Fruit fly (Drosophila melanogaster) whole organism, embryonic: ENCODE data around the gene CG15046.

ENCODE experiments used
- Abd-B ChIP-seq: fragments of 200-800 bp; sonication (Bioruptor generic); optimal IDR thresholded peaks from 2 replicates; lab custom pipeline; 2018; ENCODE audit warnings: missing biosample characterization, mild to moderate bottlenecking, missing genetic modification characterization, moderate library complexity
- CG10267 ChIP-seq: fragments of 200-800 bp; sonication (Bioruptor generic); optimal IDR thresholded peaks from 2 replicates; lab custom pipeline; 2018; ENCODE audit warnings: missing biosample characterization, mild to moderate bottlenecking, missing genetic modification characterization, moderate library complexity
- CG10462 ChIP-seq: fragments of 200-800 bp; sonication (Bioruptor generic); optimal IDR thresholded peaks from 2 replicates; lab custom pipeline; 2016; ENCODE audit warnings: missing biosample characterization, missing genetic modification characterization
- CG10979 ChIP-seq: fragments of 200-800 bp; sonication (Bioruptor generic); optimal IDR thresholded peaks from 2 replicates; lab custom pipeline; 2018; ENCODE audit warnings: missing biosample characterization, mild to moderate bottlenecking, missing genetic modification characterization, moderate library complexity
- CG11560 ChIP-seq: fragments of 200-800 bp; sonication (Bioruptor generic); IDR thresholded peaks from 3 replicates; pipeline ENCODE4 v1.3.6; 2022; ENCODE audit warnings: missing biosample characterization, missing genetic modification characterization
- CG12104 ChIP-seq: fragments of 200-800 bp; sonication (Bioruptor generic); optimal IDR thresholded peaks from 3 replicates; lab custom pipeline; 2016; ENCODE audit warnings: missing biosample characterization, missing genetic modification characterization
- CG1233 ChIP-seq: fragments of 200-800 bp; sonication (Bioruptor generic); optimal IDR thresholded peaks from 4 replicates; lab custom pipeline; 2018; ENCODE audit warnings: missing biosample characterization, mild to moderate bottlenecking, missing genetic modification characterization
- CG12391 ChIP-seq: fragments of 200-800 bp; sonication (Bioruptor generic); optimal IDR thresholded peaks from 3 replicates; lab custom pipeline; 2018; ENCODE audit warnings: missing biosample characterization, mild to moderate bottlenecking, missing genetic modification characterization, moderate library complexity
- CG12659 ChIP-seq: fragments of 200-800 bp; sonication (Bioruptor generic); optimal IDR thresholded peaks from 3 replicates; lab custom pipeline; 2017; ENCODE audit warnings: mild to moderate bottlenecking, missing biosample characterization, missing genetic modification reagents, missing genetic modification characterization
- CG13775 ChIP-seq: fragments of 200-800 bp; sonication (Bioruptor generic); optimal IDR thresholded peaks from 3 replicates; lab custom pipeline; 2017; ENCODE audit warnings: missing biosample characterization, mild to moderate bottlenecking, missing genetic modification characterization
- CG15601 ChIP-seq: fragments of 200-800 bp; sonication (Bioruptor generic); optimal IDR thresholded peaks from 3 replicates; lab custom pipeline; 2019; ENCODE audit warnings: missing biosample characterization, mild to moderate bottlenecking, missing genetic modification characterization, moderate library complexity
- CG18476 ChIP-seq: fragments of 200-800 bp; sonication (Bioruptor generic); optimal IDR thresholded peaks from 2 replicates; lab custom pipeline; 2016; ENCODE audit warnings: missing biosample characterization, mild to moderate bottlenecking, missing genetic modification characterization
- CG2712 ChIP-seq: fragments of 200-800 bp; optimal IDR thresholded peaks from 3 replicates; lab custom pipeline; 2019; ENCODE audit warnings: missing biosample characterization, mild to moderate bottlenecking, missing genetic modification characterization, moderate library complexity
- CG32767 ChIP-seq: fragments of 200-800 bp; sonication (Bioruptor generic); IDR thresholded peaks from 2 replicates; pipeline ENCODE4 v1.3.6; 2022; ENCODE audit warnings: missing biosample characterization, missing genetic modification characterization
- CG3281 ChIP-seq: fragments of 200-800 bp; sonication (Bioruptor generic); optimal IDR thresholded peaks from 3 replicates; lab custom pipeline; 2017; ENCODE audit warnings: missing biosample characterization, mild to moderate bottlenecking, missing genetic modification characterization
- CG33557 ChIP-seq: fragments of 200-800 bp; sonication (Bioruptor generic); optimal IDR thresholded peaks from 2 replicates; lab custom pipeline; 2019; ENCODE audit warnings: missing biosample characterization, mild to moderate bottlenecking, missing genetic modification characterization, moderate library complexity
- CG3726 ChIP-seq: fragments of 200-800 bp; sonication (Bioruptor generic); IDR thresholded peaks from 3 replicates; pipeline ENCODE4, ENCODE4 v1.3.6; 2022; ENCODE audit warnings: missing biosample characterization, missing genetic modification characterization
- CG6791 ChIP-seq: fragments of 200-800 bp; sonication (Bioruptor generic); IDR thresholded peaks from 3 replicates; pipeline ENCODE4 v1.3.6; 2022; ENCODE audit warnings: missing biosample characterization, missing genetic modification characterization; ENCODE audit not compliant: partially characterized antibody
- CG7556 ChIP-seq: fragments of 200-800 bp; sonication (Bioruptor generic); optimal IDR thresholded peaks from 2 replicates; lab custom pipeline; 2017; ENCODE audit warnings: missing biosample characterization, mild to moderate bottlenecking, missing genetic modification characterization
- CG9727 ChIP-seq: fragments of 200-800 bp; sonication (Bioruptor generic); optimal IDR thresholded peaks from 3 replicates; lab custom pipeline; 2017; ENCODE audit warnings: missing biosample characterization, mild to moderate bottlenecking, missing genetic modification characterization
- Chrac-16 ChIP-seq: fragments of 200-800 bp; sonication (Bioruptor generic); optimal IDR thresholded peaks from 3 replicates; lab custom pipeline; 2016; ENCODE audit warnings: missing biosample characterization, missing genetic modification characterization
- CoRest ChIP-seq: fragments of 200-800 bp; sonication (Bioruptor generic); optimal IDR thresholded peaks from 3 replicates; lab custom pipeline; 2018; ENCODE audit warnings: missing biosample characterization, mild to moderate bottlenecking, missing genetic modification characterization, moderate library complexity
- D ChIP-seq, 2 experiments: fragments of 200-800 bp in 1 of 2; fragments of >200 bp in 1 of 2; sonication (Bioruptor generic) in 1 of 2; optimal IDR thresholded peaks; 2 replicates in 1 of 2; 3 replicates in 1 of 2; lab custom pipeline; 2017; ENCODE audit warnings: mild to moderate bottlenecking in 1 of 2, missing biosample characterization in 1 of 2, missing genetic modification characterization in 1 of 2, missing genetic modification reagents in 1 of 2
- Ets65A ChIP-seq: fragments of 200-800 bp; sonication (Bioruptor generic); peaks from one replicate; lab custom pipeline; 2016; ENCODE audit warnings: missing biosample characterization, missing genetic modification characterization
- Fer1 ChIP-seq: fragments of 200-800 bp; sonication (Bioruptor generic); optimal IDR thresholded peaks from 2 replicates; lab custom pipeline; 2017; ENCODE audit warnings: missing biosample characterization, mild to moderate bottlenecking, missing genetic modification characterization
- Hmr ChIP-seq: fragments of 200-800 bp; sonication (Bioruptor generic); optimal IDR thresholded peaks from 3 replicates; lab custom pipeline; 2017; ENCODE audit warnings: mild to moderate bottlenecking, missing biosample characterization, missing genetic modification reagents, missing genetic modification characterization
- Hr51 ChIP-seq, 2 experiments: fragments of 200-800 bp; sonication (Bioruptor generic); optimal IDR thresholded peaks; 2 replicates in 1 of 2; 3 replicates in 1 of 2; lab custom pipeline; 2016 to 2018; ENCODE audit warnings: missing biosample characterization in 2 of 2, missing genetic modification characterization in 2 of 2, mild to moderate bottlenecking in 1 of 2, moderate library complexity in 1 of 2
- Med ChIP-seq: fragments of 200-800 bp; sonication (Bioruptor generic); peaks from one replicate; lab custom pipeline; 2016; ENCODE audit warnings: missing biosample characterization, missing genetic modification characterization, mild to moderate bottlenecking, inconsistent platforms, moderate library complexity
- Oli ChIP-seq: fragments of 200-800 bp; sonication (Bioruptor generic); optimal IDR thresholded peaks from 2 replicates; lab custom pipeline; 2018; ENCODE audit warnings: missing biosample characterization, mild to moderate bottlenecking, missing genetic modification characterization, moderate library complexity
- PHDP ChIP-seq: fragments of 200-800 bp; sonication (Bioruptor generic); optimal IDR thresholded peaks from 3 replicates; lab custom pipeline; 2018; ENCODE audit warnings: missing biosample characterization, mild to moderate bottlenecking, missing genetic modification characterization, moderate library complexity
- Sox100B ChIP-seq: fragments of 200-800 bp; sonication (Bioruptor generic); optimal IDR thresholded peaks from 3 replicates; lab custom pipeline; 2018; ENCODE audit warnings: missing biosample characterization, mild to moderate bottlenecking, missing genetic modification characterization
- Ssrp ChIP-seq: fragments of 200-800 bp; sonication (Bioruptor generic); optimal IDR thresholded peaks from 2 replicates; lab custom pipeline; 2018; ENCODE audit warnings: missing biosample characterization, mild to moderate bottlenecking, missing genetic modification characterization, moderate library complexity
- Xrp1 ChIP-seq: fragments of 200-800 bp; sonication (Bioruptor generic); IDR thresholded peaks from 2 replicates; pipeline ENCODE4 v1.3.6; 2022; ENCODE audit warnings: missing biosample characterization, missing genetic modification characterization
- az2 ChIP-seq: fragments of 200-800 bp; sonication (Bioruptor generic); optimal IDR thresholded peaks from 3 replicates; lab custom pipeline; 2016; ENCODE audit warnings: missing biosample characterization, missing genetic modification characterization
- en ChIP-seq: fragments of 200-800 bp; sonication (Bioruptor generic); optimal IDR thresholded peaks from 2 replicates; lab custom pipeline; 2016; ENCODE audit warnings: missing biosample characterization, missing genetic modification characterization
- ewg ChIP-seq: fragments of 200-800 bp; sonication (Bioruptor generic); optimal IDR thresholded peaks from 3 replicates; lab custom pipeline; 2017; ENCODE audit warnings: mild to moderate bottlenecking, missing biosample characterization, missing genetic modification reagents, missing genetic modification characterization
- gem ChIP-seq: fragments of 200-800 bp; sonication (Bioruptor generic); optimal IDR thresholded peaks from 2 replicates; lab custom pipeline; 2019; ENCODE audit warnings: missing biosample characterization, mild to moderate bottlenecking, missing genetic modification characterization, moderate library complexity
- grau ChIP-seq: fragments of 200-800 bp; optimal IDR thresholded peaks from 3 replicates; lab custom pipeline; 2019; ENCODE audit warnings: missing biosample characterization, mild to moderate bottlenecking, missing genetic modification characterization, moderate library complexity
- gt ChIP-seq: fragments of 200-800 bp; sonication (Bioruptor generic); IDR thresholded peaks from 2 replicates; pipeline ENCODE4 v1.3.6; 2022; ENCODE audit warnings: missing biosample characterization, missing genetic modification characterization
- lola ChIP-seq, 3 experiments: fragments of >200 bp in 2 of 3; fragments of 200-800 bp in 1 of 3; sonication (Bioruptor generic) in 1 of 3; optimal IDR thresholded peaks; 2 replicates each; lab custom pipeline; 2017 to 2019; ENCODE audit warnings: missing biosample characterization in 3 of 3, missing genetic modification characterization in 3 of 3, mild to moderate bottlenecking in 1 of 3, moderate library complexity in 1 of 3
- prd ChIP-seq, 3 experiments: fragments of >200 bp in 2 of 3; fragments of 200-800 bp in 1 of 3; sonication (Bioruptor generic) in 1 of 3; optimal IDR thresholded peaks in 2 of 3; IDR thresholded peaks in 1 of 3; 2 replicates in 2 of 3; 3 replicates in 1 of 3; pipeline versions ENCODE4 v1.3.6 to Lab custom; 2017 to 2022; ENCODE audit warnings: missing biosample characterization in 1 of 3, missing genetic modification characterization in 1 of 3
- sens ChIP-seq: fragments of 200-800 bp; sonication (Bioruptor generic); peaks from one replicate; lab custom pipeline; 2016; ENCODE audit warnings: missing biosample characterization, missing genetic modification characterization
- sisA ChIP-seq: fragments of 200-800 bp; sonication (Bioruptor generic); IDR thresholded peaks from 2 replicates; pipeline ENCODE4 v1.3.6; 2022; ENCODE audit warnings: missing biosample characterization, missing genetic modification characterization
- slbo ChIP-seq: fragments of 200-800 bp; sonication (Bioruptor generic); IDR thresholded peaks from 2 replicates; pipeline ENCODE4 v1.3.6; 2022; ENCODE audit warnings: missing biosample characterization, missing genetic modification characterization
- so ChIP-seq: fragments of 200-800 bp; sonication (Bioruptor generic); IDR thresholded peaks from 3 replicates; pipeline ENCODE4 v1.3.6; 2022; ENCODE audit warnings: missing biosample characterization, missing genetic modification characterization
- tap ChIP-seq: fragments of 200-800 bp; optimal IDR thresholded peaks from 3 replicates; lab custom pipeline; 2019; ENCODE audit warnings: missing biosample characterization, mild to moderate bottlenecking, missing genetic modification characterization, moderate library complexity
- zen ChIP-seq: fragments of 200-800 bp; sonication (Bioruptor generic); optimal IDR thresholded peaks from 3 replicates; lab custom pipeline; 2018; ENCODE audit warnings: missing biosample characterization, mild to moderate bottlenecking, missing genetic modification characterization, moderate library complexity

CG15046 gene

dm6 chrX:18524594-18525266, 35.3 kb upstream of the CG15046 start (continued):
- 0 out of 2 replicates have a peak, but pooled peaks have one; percentile 11 for TF ChIP-seq CG32767 (GFP tag; lab: Robert Waterston, UW)
- TF ChIP-seq so = no peak
- TF ChIP-seq D (optimal IDR thresholded peaks at IDR 0.05; lab: Kevin White, UChicago) = no peak
- peak; percentile 64 for TF ChIP-seq D (GFP tag; optimal IDR thresholded peaks at IDR 0.05; lab: Kevin White, UChicago)
- peak; percentile 10 for TF ChIP-seq CG18476
- peak; percentile 21; the same call in 1 of the 2 replicates for TF ChIP-seq sisA (GFP tag; lab: Robert Waterston, UW)
- peak; percentile 46 for TF ChIP-seq Ssrp (tag; lab: Kevin White, UChicago)
- TF ChIP-seq Hr51 (GFP tag; optimal IDR thresholded peaks at IDR 0.05; lab: Kevin White, UChicago) = peak in 1 of 2 experiments; percentile 32
- TF ChIP-seq Fer1 (GFP tag; lab: Kevin White, UChicago) = peak; percentile 54
- TF ChIP-seq grau = peak; percentile 47
- TF ChIP-seq CG6791 (GFP tag; lab: Robert Waterston, UW) = no peak
- TF ChIP-seq PHDP (tag; lab: Kevin White, UChicago) = peak; percentile 25
- TF ChIP-seq CG10979 (tag; lab: Kevin White, UChicago) = peak; percentile 79
- TF ChIP-seq lola (GFP tag; optimal IDR thresholded peaks at IDR 0.05; lab: Kevin White, UChicago) = peak in 1 of 3 experiments; percentile 74
- TF ChIP-seq Abd-B = peak; percentile 14
- peak; percentile 16 for TF ChIP-seq Chrac-16 (GFP tag; lab: Kevin White, UChicago)
- peak; percentile 59 for TF ChIP-seq CG13775 (GFP tag; lab: Kevin White, UChicago)
- no peak for TF ChIP-seq CG11560
- peak; percentile 46 for TF ChIP-seq Med
- TF ChIP-seq prd (optimal IDR thresholded peaks at IDR 0.05; lab: Kevin White, UChicago) = no peak
- TF ChIP-seq prd (GFP tag; IDR thresholded peaks at IDR 0.05; lab: Robert Waterston, UW) = peak; percentile 45; the same call in 1 of the 3 replicates
- TF ChIP-seq CG15601 (tag; lab: Kevin White, UChicago) = peak; percentile 22
- peak; percentile 22 for TF ChIP-seq CG12659
- peak; percentile 46 for TF ChIP-seq zen
- peak; percentile 4 for TF ChIP-seq ewg (GFP tag; lab: Kevin White, UChicago)
- TF ChIP-seq CG12391 (tag; lab: Kevin White, UChicago) = peak; percentile 43
- TF ChIP-seq CG2712 (tag; lab: Kevin White, UChicago) = peak; percentile 77
- no peak for TF ChIP-seq tap
- peak; percentile 9 for TF ChIP-seq Hmr (GFP tag; lab: Kevin White, UChicago)
- peak; percentile 57 for TF ChIP-seq CG7556
- peak; percentile 60 for TF ChIP-seq Xrp1 (GFP tag; lab: Robert Waterston, UW)
- TF ChIP-seq sens (GFP tag; lab: Kevin White, UChicago) = peak; percentile 84
- TF ChIP-seq CG12104 (GFP tag; lab: Kevin White, UChicago) = peak; percentile 35
- peak; percentile 45 for TF ChIP-seq CG33557 (GFP tag; lab: Kevin White, UChicago)
- TF ChIP-seq Ets65A (GFP tag; lab: Kevin White, UChicago) = peak; percentile 89
- peak; percentile 68 for TF ChIP-seq gem (tag; lab: Kevin White, UChicago)
- TF ChIP-seq CoRest = peak; percentile 43
- peak; percentile 53 for TF ChIP-seq CG3281 (GFP tag; lab: Kevin White, UChicago)
- TF ChIP-seq CG1233 (GFP tag; lab: Kevin White, UChicago) = peak; percentile 2
- peak; percentile 73 for TF ChIP-seq CG9727 (GFP tag; lab: Kevin White, UChicago)
- no peak for TF ChIP-seq en (GFP tag; lab: Kevin White, UChicago)
- peak; percentile 56 for TF ChIP-seq Oli (tag; lab: Kevin White, UChicago)
- TF ChIP-seq Sox100B (GFP tag; lab: Kevin White, UChicago) = peak; percentile 67
- peak; percentile 1 for TF ChIP-seq az2 (GFP tag; lab: Kevin White, UChicago)
- TF ChIP-seq CG10462 = peak; percentile 7
- TF ChIP-seq gt = no peak
- TF ChIP-seq CG10267 (tag; lab: Kevin White, UChicago) = peak; percentile 62
- TF ChIP-seq slbo (GFP tag; lab: Robert Waterston, UW) = no peak
- no peak for TF ChIP-seq CG3726
